Worm (Caenorhabditis elegans) whole organism, L4/young adult: ENCODE measurements around the gene str-130.

Experiments
- W03F9.2 ChIP-seq: fragments of 150-350 bp; optimal IDR thresholded peaks from 2 replicates; lab custom pipeline; 2014; ENCODE audit warnings: missing biosample characterization, missing genetic modification characterization
- dao-5 ChIP-seq: sonication (generic microtip); optimal IDR thresholded peaks from 2 replicates; lab custom pipeline; 2016; ENCODE audit warnings: missing genotype, missing genetic modification characterization, moderate library complexity, missing compliant biosample characterization
- him-1 ChIP-seq: sonication (generic microtip); optimal IDR thresholded peaks from 2 replicates; lab custom pipeline; 2016; ENCODE audit warnings: missing genotype, missing genetic modification reagents, missing genetic modification characterization, missing compliant biosample characterization

ce11 chrV:8055170-8055569 lies 35.3 kb downstream of the str-130 start:
- TF ChIP-seq dao-5 (tag; lab: Kevin White, UChicago) (no peak), him-1 (no peak), W03F9.2 (tag; lab: Kevin White, UChicago) (no peak)
